Fruit fly (Drosophila melanogaster): Measurements from ENCODE around the gene Dys.

Dys gene

DNA sequence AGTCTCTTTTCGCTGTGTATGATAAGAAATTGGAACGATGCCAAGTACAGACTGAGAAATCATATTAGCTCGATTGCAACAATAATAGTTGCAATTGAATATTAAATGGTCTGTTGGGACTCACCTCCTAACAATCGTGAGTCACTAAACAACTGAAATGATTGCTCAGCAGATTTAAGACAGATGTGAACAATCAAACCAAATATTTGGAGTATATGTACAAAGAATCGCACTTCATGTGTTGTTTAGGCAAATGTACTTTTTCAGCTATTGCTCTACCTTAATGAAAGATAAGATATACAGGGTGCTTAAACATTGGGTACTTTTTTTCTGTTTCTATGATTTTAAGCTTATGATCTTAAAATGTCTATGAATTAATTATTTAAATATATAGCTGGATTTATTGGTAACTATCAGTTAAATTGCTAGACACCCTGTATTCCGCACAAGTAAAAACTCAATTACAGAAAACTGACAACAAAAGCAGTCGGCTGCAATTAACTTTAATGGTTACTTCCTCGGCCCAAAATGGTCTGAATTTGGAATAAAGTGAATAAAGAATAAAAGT is 180.7 kb downstream of the Dys start (continued):
- TF ChIP-seq CG16863 (GFP tag; optimal IDR thresholded peaks at IDR 0.05) (no peak), Myb (GFP tag; optimal IDR thresholded peaks at IDR 0.05) (peak; percentile 34), Camta (GFP tag; optimal IDR thresholded peaks at IDR 0.05) (peak; percentile 56), nom (GFP tag; optimal IDR thresholded peaks at IDR 0.05) (peak; percentile 44), CG18764 (GFP tag; optimal IDR thresholded peaks at IDR 0.05) (peak; percentile 56), CG4617 (GFP tag; optimal IDR thresholded peaks at IDR 0.05; ENCODE audit: borderline replicate concordance) (peak; percentile 6), CG6175 (GFP tag; IDR thresholded peaks at IDR 0.05) (peak; percentile 69; the same call in 2 of the 3 replicates), her (GFP tag; optimal IDR thresholded peaks at IDR 0.05) (peak; percentile 31), unc-4 (GFP tag; IDR thresholded peaks at IDR 0.05; ENCODE audit: partially characterized antibody) (no peak), CG15011 (GFP tag; optimal IDR thresholded peaks at IDR 0.05) (peak; percentile 72), B-H1 (GFP tag; IDR thresholded peaks at IDR 0.05) (peak; percentile 78), jing (GFP tag; optimal IDR thresholded peaks at IDR 0.05) (peak; percentile 45), Side (GFP tag; optimal IDR thresholded peaks at IDR 0.05) (peak; percentile 8), CG2202 (tag; optimal IDR thresholded peaks at IDR 0.05) (peak; percentile 69), CG12659 (GFP tag; optimal IDR thresholded peaks at IDR 0.05) (peak; percentile 81), wek (GFP tag; optimal IDR thresholded peaks at IDR 0.05) (peak; percentile 56), gsb-n (tag; optimal IDR thresholded peaks at IDR 0.05) (peak; percentile 84), Dip2 (GFP tag; IDR thresholded peaks at IDR 0.05) (no peak), CG4707 (GFP tag; optimal IDR thresholded peaks at IDR 0.05) (peak; percentile 83), maf-S (GFP tag; optimal IDR thresholded peaks at IDR 0.05) (peak; percentile 52), Hand (GFP tag; optimal IDR thresholded peaks at IDR 0.05) (peak; percentile 83), mam (GFP tag; optimal IDR thresholded peaks at IDR 0.05) (peak; percentile 39), sd (tag; optimal IDR thresholded peaks at IDR 0.05) (peak; percentile 47), toy (GFP tag; IDR thresholded peaks at IDR 0.05) (peak; percentile 85), Bgb (GFP tag; IDR thresholded peaks at IDR 0.05; ENCODE audit: partially characterized antibody) (no peak), Atf-2 (GFP tag; optimal IDR thresholded peaks at IDR 0.05) (peak; percentile 18), danr (GFP tag; IDR thresholded peaks at IDR 0.05) (peak; percentile 74), onecut (GFP tag; IDR thresholded peaks at IDR 0.05) (peak; percentile 81), HLH54F (GFP tag; optimal IDR thresholded peaks at IDR 0.05) (peak; percentile 16), Xbp1 (GFP tag; optimal IDR thresholded peaks at IDR 0.05) (peak; percentile 82), CG8388 (GFP tag; optimal IDR thresholded peaks at IDR 0.05) (peak; percentile 85), dimm (GFP tag; IDR thresholded peaks at IDR 0.05) (no peak), Kr (GFP tag; optimal IDR thresholded peaks at IDR 0.05) (no peak), Elba2 (GFP tag; optimal IDR thresholded peaks at IDR 0.05) (no peak), so (GFP tag; IDR thresholded peaks at IDR 0.05) (peak; percentile 82), CG32767 (GFP tag; IDR thresholded peaks at IDR 0.05) (peak; percentile 84), CG9437 (GFP tag; optimal IDR thresholded peaks at IDR 0.05) (peak; percentile 68), z (GFP tag; IDR thresholded peaks at IDR 0.05) (peak; percentile 56; the same call in 1 of the 3 replicates), sr (GFP tag; IDR thresholded peaks at IDR 0.05) (peak; percentile 57; the same call in 2 of the 3 replicates), row (GFP tag; IDR thresholded peaks at IDR 0.05) (peak; percentile 86), sqz (GFP tag; optimal IDR thresholded peaks at IDR 0.05) (peak; percentile 83), CG12155 (GFP tag; optimal IDR thresholded peaks at IDR 0.05) (peak; percentile 61), sisA (GFP tag; IDR thresholded peaks at IDR 0.05) (peak; percentile 59; the same call in 1 of the 2 replicates), ab (GFP tag; optimal IDR thresholded peaks at IDR 0.05) (no peak), MTF-1 (GFP tag; optimal IDR thresholded peaks at IDR 0.05; ENCODE audit: borderline replicate concordance) (peak; percentile 75), Sox102F (GFP tag; optimal IDR thresholded peaks at IDR 0.05) (peak; percentile 93), PHDP (tag; optimal IDR thresholded peaks at IDR 0.05) (peak; percentile 96), CG15514 (GFP tag; optimal IDR thresholded peaks at IDR 0.05) (peak; percentile 82), zfh1 (GFP tag; IDR thresholded peaks at IDR 0.05) (peak; percentile 90), Lhr (GFP tag; optimal IDR thresholded peaks at IDR 0.05) (peak; percentile 48)
